Fruit fly (Drosophila melanogaster): Measurements from ENCODE around the gene CG7512.

DNA sequence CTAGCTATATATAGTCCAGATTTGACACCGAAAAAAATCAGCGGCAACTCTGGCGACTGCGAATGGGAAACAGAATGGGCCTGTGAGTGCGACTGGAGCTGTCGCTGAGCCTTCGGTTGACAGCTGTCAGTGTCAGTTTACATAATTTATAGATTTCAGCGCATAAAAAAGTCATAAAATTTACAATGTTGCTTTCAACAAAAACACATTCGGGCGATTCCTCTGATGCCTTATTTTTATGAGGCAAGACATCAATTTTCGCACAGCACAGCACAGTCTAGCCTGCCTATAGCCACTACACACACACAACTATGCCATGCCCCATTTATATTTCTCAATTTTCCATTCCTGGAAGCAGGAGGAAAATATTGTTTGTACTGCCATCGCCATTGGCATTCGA lies 41.1 kb upstream of the CG7512 start:
- TF ChIP-seq Ets21C (GFP tag; optimal IDR thresholded peaks at IDR 0.05) (no peak), CG11902 (GFP tag; optimal IDR thresholded peaks at IDR 0.05) (no peak), Blimp-1 (GFP tag; optimal IDR thresholded peaks at IDR 0.05) (no peak), CG11294 (GFP tag; IDR thresholded peaks at IDR 0.05) (no peak), achi (GFP tag; optimal IDR thresholded peaks at IDR 0.05) (no peak)

Measured in whole organism, prepupa.